Worm (Caenorhabditis elegans): ENCODE data around the gene T07D4.2.
A peak's percentile ranks its signal among the peaks of the same experiment; 100 is the strongest.

- TF ChIP-seq pqm-1 (tag; optimal IDR thresholded peaks at IDR 0.05) (no peak), fkh-10 (GFP tag; optimal IDR thresholded peaks at IDR 0.05) (no peak), jun-1 (tag; optimal IDR thresholded peaks at IDR 0.05) (no peak), rnt-1 (tag; optimal IDR thresholded peaks at IDR 0.05) (no peak), Y116A8C.19 (tag; optimal IDR thresholded peaks at IDR 0.05; ENCODE audit: borderline replicate concordance) (no peak), sox-4 (tag; optimal IDR thresholded peaks at IDR 0.05) (peak; percentile 29), elt-3 (tag; optimal IDR thresholded peaks at IDR 0.05) (no peak)
These were observed 42.9 kb upstream of the T07D4.2 start for ce11 chrII:8916656-8917055.

All from whole organism, L1 larva.